Worm (Caenorhabditis elegans): ENCODE results near the gene fbxa-183.
"Not testable (repeated sequence)": the region's sequence is repeated elsewhere in the genome, so short reads cannot be mapped to it uniquely, and the experiment has no call there.

The fbxa-183 gene

DNA sequence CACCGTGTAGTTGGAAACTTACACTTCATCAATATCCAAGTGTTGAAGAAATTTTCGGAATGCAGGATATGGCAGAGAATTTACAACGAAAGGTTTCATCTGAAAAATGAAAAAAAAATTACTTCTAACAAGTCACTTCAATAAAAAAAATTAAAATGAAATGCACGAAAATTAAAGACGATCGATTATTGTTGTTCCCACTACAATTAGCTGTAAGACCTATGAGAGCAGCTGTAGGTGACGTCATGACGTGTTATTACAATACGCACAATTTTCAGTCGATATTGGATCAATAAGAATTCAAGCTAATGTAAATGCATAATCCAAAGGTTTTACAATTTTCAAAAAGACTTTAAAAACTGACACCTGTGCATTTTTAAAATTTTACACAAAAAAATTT, 22.5 kb downstream of the fbxa-183 start, which contains the start of gene C53A3.1:
C53A3.1 (minus strand) TSS at position 101 of the 400 bp plus-strand sequence.
- no peak for TF ChIP-seq sma-3 (GFP tag; optimal IDR thresholded peaks at IDR 0.05)
- no peak for TF ChIP-seq egl-27 (tag; optimal IDR thresholded peaks at IDR 0.05)
- TF ChIP-seq snpc-4 (tag; optimal IDR thresholded peaks at IDR 0.05): no peak
- no peak for TF ChIP-seq alr-1 (tag; optimal IDR thresholded peaks at IDR 0.05)
- TF ChIP-seq blmp-1 (tag; optimal IDR thresholded peaks at IDR 0.05; ENCODE audit: insufficient read depth): no peak
- no peak for TF ChIP-seq elt-1 (tag; optimal IDR thresholded peaks at IDR 0.05)
- no peak for TF ChIP-seq nhr-11 (tag; optimal IDR thresholded peaks at IDR 0.05)
- no peak for TF ChIP-seq sem-4 (tag; optimal IDR thresholded peaks at IDR 0.05)
- TF ChIP-seq mdl-1 (tag; optimal IDR thresholded peaks at IDR 0.05): no peak
- TF ChIP-seq elt-3 (tag; optimal IDR thresholded peaks at IDR 0.05): no peak
- no peak for TF ChIP-seq zag-1 (tag; optimal IDR thresholded peaks at IDR 0.05)
- TF ChIP-seq gmeb-1 (tag; optimal IDR thresholded peaks at IDR 0.05): no peak
- TF ChIP-seq mbf-1 (tag; optimal IDR thresholded peaks at IDR 0.05): no peak
- no peak for TF ChIP-seq lin-13 (GFP tag; optimal IDR thresholded peaks at IDR 0.05)
- TF ChIP-seq ceh-82 (tag; optimal IDR thresholded peaks at IDR 0.05): no peak
- no peak for TF ChIP-seq C34F6.9 (tag; optimal IDR thresholded peaks at IDR 0.05)

DNA sequence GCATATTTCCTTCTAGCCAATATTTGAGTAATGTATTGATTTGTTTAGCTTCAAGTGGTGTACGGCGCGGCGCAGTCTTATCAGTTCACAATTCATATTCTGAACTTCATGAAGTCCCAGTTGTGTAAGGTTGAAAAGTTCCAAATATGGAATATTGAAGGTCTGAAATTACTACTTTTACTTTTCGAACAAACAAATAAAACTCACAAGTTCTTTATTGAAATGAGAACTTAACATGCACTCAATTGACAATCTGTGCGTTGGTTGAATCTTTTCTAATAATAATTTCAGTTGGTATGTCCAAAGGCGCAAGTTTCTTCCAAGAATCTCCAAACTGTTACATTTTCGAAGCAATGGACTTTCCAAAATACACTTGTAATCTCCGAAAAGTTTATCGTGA, 23.8 kb downstream of the fbxa-183 start, which contains the start of gene C53A3.4:
C53A3.4 (minus strand) TSS at position 101 of the 400 bp plus-strand sequence.
- TF ChIP-seq ztf-4 (tag; optimal IDR thresholded peaks at IDR 0.05): no peak
- TF ChIP-seq nhr-77 (tag; optimal IDR thresholded peaks at IDR 0.05): no peak
- TF ChIP-seq nhr-21 (tag; optimal IDR thresholded peaks at IDR 0.05): no peak
- no peak for TF ChIP-seq ztf-11 (tag; optimal IDR thresholded peaks at IDR 0.05)
- no peak for TF ChIP-seq ztf-1 (GFP tag; conservative IDR thresholded peaks at IDR 0.05)
- TF ChIP-seq ZK546.5 (tag; optimal IDR thresholded peaks at IDR 0.05): no peak
- no peak for TF ChIP-seq ceh-16 (tag; optimal IDR thresholded peaks at IDR 0.05)
- TF ChIP-seq unc-55 (GFP tag; optimal IDR thresholded peaks at IDR 0.05): no peak
- TF ChIP-seq snpc-4 (tag; optimal IDR thresholded peaks at IDR 0.05): no peak
- TF ChIP-seq gmeb-1 (tag; optimal IDR thresholded peaks at IDR 0.05): no peak
- no peak for TF ChIP-seq nhr-237 (tag; optimal IDR thresholded peaks at IDR 0.05)

DNA sequence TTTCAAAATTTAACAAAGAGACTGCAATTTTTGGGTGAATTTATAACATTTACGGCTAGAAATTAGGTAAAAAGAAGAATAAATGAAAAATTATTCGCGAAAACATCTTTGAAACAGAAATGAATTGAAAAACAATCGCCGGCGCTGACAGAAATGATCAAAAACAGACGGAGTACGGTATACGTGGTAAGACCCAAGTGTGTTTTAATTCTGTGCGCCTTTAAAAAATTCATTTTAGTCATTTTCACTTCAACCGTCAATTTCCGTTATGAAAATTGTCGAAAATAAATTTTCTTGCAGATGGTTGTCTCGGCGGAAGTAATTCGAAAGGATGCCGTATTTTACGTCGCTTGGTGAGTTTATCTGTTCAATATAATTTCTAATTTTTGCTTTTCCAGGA, 26.4 kb downstream of the fbxa-183 start, which contains the start of gene C53A3.3:
C53A3.3 (plus strand) TSS at position 301 of the 400 bp plus-strand sequence.
- TF ChIP-seq crh-2 (tag; optimal IDR thresholded peaks at IDR 0.05) (no peak), dmd-4 (tag; optimal IDR thresholded peaks at IDR 0.05) (no peak), C34F6.9 (tag; optimal IDR thresholded peaks at IDR 0.05) (no peak), egl-27 (tag; optimal IDR thresholded peaks at IDR 0.05) (no peak), nhr-129 (tag; optimal IDR thresholded peaks at IDR 0.05) (no peak), unc-62 (GFP tag; optimal IDR thresholded peaks at IDR 0.05) (no peak), mdl-1 (tag; optimal IDR thresholded peaks at IDR 0.05) (no peak), nhr-10 (tag; optimal IDR thresholded peaks at IDR 0.05) (no peak), nhr-6 (tag; optimal IDR thresholded peaks at IDR 0.05) (no peak), lin-39 (tag; optimal IDR thresholded peaks at IDR 0.05) (no peak), gmeb-1 (tag; optimal IDR thresholded peaks at IDR 0.05) (no peak), F13H6.1 (tag; optimal IDR thresholded peaks at IDR 0.05) (no peak), fos-1 (tag; optimal IDR thresholded peaks at IDR 0.05) (no peak), elt-1 (tag; optimal IDR thresholded peaks at IDR 0.05) (no peak), ztf-1 (GFP tag; conservative IDR thresholded peaks at IDR 0.05) (no peak), elt-3 (tag; optimal IDR thresholded peaks at IDR 0.05) (no peak), lin-11 (tag; optimal IDR thresholded peaks at IDR 0.05) (no peak), peb-1 (tag; optimal IDR thresholded peaks at IDR 0.05) (no peak), nhr-237 (tag; optimal IDR thresholded peaks at IDR 0.05) (no peak), nhr-77 (tag; optimal IDR thresholded peaks at IDR 0.05) (no peak)

DNA sequence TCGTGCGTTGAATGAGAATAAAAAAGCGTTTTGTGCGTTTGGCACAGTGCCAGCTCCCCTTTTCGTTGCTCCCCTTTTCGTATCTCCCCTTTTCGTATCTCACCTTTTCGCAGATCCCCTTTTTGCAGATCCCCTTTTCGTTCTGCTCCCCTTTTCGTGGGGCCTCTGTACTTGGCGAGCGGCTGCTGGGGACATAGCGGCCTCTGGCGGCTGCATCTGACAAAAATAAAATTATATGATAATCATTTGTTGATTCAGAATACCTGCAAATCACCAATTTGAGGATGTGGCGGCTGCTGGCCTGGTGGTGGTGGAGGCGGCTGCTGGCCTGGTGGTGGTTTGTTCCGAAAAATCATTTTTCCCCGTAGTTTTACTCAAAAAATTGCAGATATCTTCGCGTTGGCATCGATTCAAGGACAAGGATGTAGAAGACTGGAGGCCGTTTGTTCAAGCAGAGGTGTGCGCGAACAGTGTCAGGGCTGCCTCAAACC, 27.3 kb downstream of the fbxa-183 start, which contains the start of gene K09H11.11:
K09H11.11 (minus strand) TSS at position 51 of the 491 bp plus-strand sequence.
- not testable (repeated sequence) for TF ChIP-seq sma-9 (GFP tag; optimal IDR thresholded peaks at IDR 0.05); sma-9 (tag; optimal IDR thresholded peaks at IDR 0.05); lin-39 (tag; optimal IDR thresholded peaks at IDR 0.05); ceh-16 (tag; optimal IDR thresholded peaks at IDR 0.05)
